Fruit fly (Drosophila melanogaster) whole organism, embryonic: Measurements from ENCODE around the gene CG10959.

Experiments used
- Asciz ChIP-seq: fragments of 200-800 bp; sonication (Bioruptor generic); optimal IDR thresholded peaks from 2 replicates; lab custom pipeline; 2017; ENCODE audit warnings: missing biosample characterization, mild to moderate bottlenecking, missing genetic modification characterization, missing genetic modification reagents
- BEAF-32 ChIP-seq: fragments of 200-800 bp; sonication (Bioruptor generic); optimal IDR thresholded peaks from 3 replicates; lab custom pipeline; 2017; ENCODE audit warnings: missing biosample characterization, missing genetic modification characterization, mild to moderate bottlenecking, moderate library complexity, missing genetic modification reagents
- Bgb ChIP-seq: fragments of 200-800 bp; sonication (Bioruptor generic); IDR thresholded peaks from 2 replicates; pipeline ENCODE4 v1.3.6; 2022; ENCODE audit warnings: missing biosample characterization, missing genetic modification characterization; ENCODE audit not compliant: partially characterized antibody
- CG10274 ChIP-seq: fragments of 200-800 bp; sonication (Bioruptor generic); optimal IDR thresholded peaks from 3 replicates; lab custom pipeline; 2017; ENCODE audit warnings: missing biosample characterization, mild to moderate bottlenecking, missing genetic modification characterization
- CG10565 ChIP-seq: fragments of 200-800 bp; sonication (Bioruptor generic); optimal IDR thresholded peaks from 3 replicates; lab custom pipeline; 2016; ENCODE audit warnings: missing biosample characterization, mild to moderate bottlenecking, missing genetic modification characterization
- CG11696 ChIP-seq: fragments of 200-800 bp; sonication (Bioruptor generic); IDR thresholded peaks from 2 replicates; pipeline ENCODE4 v1.3.6; 2022; ENCODE audit warnings: missing biosample characterization, missing genetic modification characterization
- CG1529 ChIP-seq: fragments of 200-800 bp; sonication (Bioruptor generic); optimal IDR thresholded peaks from 3 replicates; lab custom pipeline; 2018; ENCODE audit warnings: missing biosample characterization, missing genetic modification characterization
- CG16779 ChIP-seq: fragments of 200-800 bp; sonication (Bioruptor generic); IDR thresholded peaks from 2 replicates; pipeline ENCODE4 v1.3.6; 2022; ENCODE audit warnings: missing biosample characterization, missing genetic modification characterization
- CG17361 ChIP-seq: fragments of 200-800 bp; sonication (Bioruptor generic); IDR thresholded peaks from 3 replicates; pipeline ENCODE4 v1.3.6; 2022; ENCODE audit warnings: missing biosample characterization, missing genetic modification characterization
- CG18619 ChIP-seq: fragments of 200-800 bp; sonication (Bioruptor generic); optimal IDR thresholded peaks from 3 replicates; lab custom pipeline; 2017; ENCODE audit warnings: missing biosample characterization, mild to moderate bottlenecking, missing genetic modification characterization
- CG3163 ChIP-seq: fragments of 200-800 bp; sonication (Bioruptor generic); optimal IDR thresholded peaks from 3 replicates; lab custom pipeline; 2016; ENCODE audit warnings: missing biosample characterization, missing genetic modification characterization
- CG3407 ChIP-seq: fragments of 200-800 bp; sonication (Bioruptor generic); optimal IDR thresholded peaks from 2 replicates; lab custom pipeline; 2018; ENCODE audit warnings: missing biosample characterization, mild to moderate bottlenecking, missing genetic modification characterization
- CG3838 ChIP-seq: fragments of 200-800 bp; sonication (Bioruptor generic); optimal IDR thresholded peaks from 3 replicates; lab custom pipeline; 2016; ENCODE audit warnings: missing biosample characterization, missing genetic modification characterization
- CG4328 ChIP-seq: fragments of 200-800 bp; sonication (Bioruptor generic); optimal IDR thresholded peaks from 3 replicates; lab custom pipeline; 2017; ENCODE audit warnings: missing biosample characterization, missing genetic modification reagents, missing genetic modification characterization
- CG4854 ChIP-seq: fragments of 200-800 bp; sonication (Bioruptor generic); optimal IDR thresholded peaks from 2 replicates; lab custom pipeline; 2016; ENCODE audit warnings: missing biosample characterization, missing genetic modification characterization, inconsistent platforms
- CG6683 ChIP-seq: fragments of 200-800 bp; sonication (Bioruptor generic); optimal IDR thresholded peaks from 2 replicates; lab custom pipeline; 2017; ENCODE audit warnings: missing biosample characterization, mild to moderate bottlenecking, missing genetic modification characterization, missing genetic modification reagents
- CG7839 ChIP-seq: fragments of 200-800 bp; sonication (Bioruptor generic); optimal IDR thresholded peaks from 3 replicates; lab custom pipeline; 2018; ENCODE audit warnings: missing biosample characterization, mild to moderate bottlenecking, missing genetic modification characterization, moderate library complexity
- CG9817 ChIP-seq: fragments of 200-800 bp; sonication (Bioruptor generic); optimal IDR thresholded peaks from 2 replicates; lab custom pipeline; 2018; ENCODE audit warnings: missing biosample characterization, mild to moderate bottlenecking, missing genetic modification characterization, moderate library complexity
- CG9932 ChIP-seq: fragments of 200-800 bp; sonication (Bioruptor generic); IDR thresholded peaks from 2 replicates; pipeline ENCODE4 v1.3.6; 2022; ENCODE audit warnings: missing biosample characterization, missing genetic modification characterization
- D ChIP-seq, 2 experiments: fragments of 200-800 bp in 1 of 2; fragments of >200 bp in 1 of 2; sonication (Bioruptor generic) in 1 of 2; optimal IDR thresholded peaks; 2 replicates in 1 of 2; 3 replicates in 1 of 2; lab custom pipeline; 2017; ENCODE audit warnings: mild to moderate bottlenecking in 1 of 2, missing biosample characterization in 1 of 2, missing genetic modification characterization in 1 of 2, missing genetic modification reagents in 1 of 2
- D19A ChIP-seq: fragments of 200-800 bp; optimal IDR thresholded peaks from 3 replicates; lab custom pipeline; 2019; ENCODE audit warnings: missing biosample characterization, mild to moderate bottlenecking, missing genetic modification characterization, moderate library complexity
- Dek ChIP-seq: fragments of 200-800 bp; sonication (Bioruptor generic); optimal IDR thresholded peaks from 3 replicates; lab custom pipeline; 2019; ENCODE audit warnings: missing biosample characterization, mild to moderate bottlenecking, missing genetic modification characterization, moderate library complexity
- Dip3 ChIP-seq: fragments of 200-800 bp; sonication (Bioruptor generic); optimal IDR thresholded peaks from 3 replicates; lab custom pipeline; 2016; ENCODE audit warnings: missing biosample characterization, missing genetic modification characterization
- E2f1 ChIP-seq: fragments of 200-800 bp; sonication (Bioruptor generic); IDR thresholded peaks from 2 replicates; pipeline ENCODE4 v1.3.6; 2022; ENCODE audit warnings: missing biosample characterization, missing genetic modification characterization
- H2.0 ChIP-seq: fragments of 200-800 bp; sonication (Bioruptor generic); IDR thresholded peaks from 2 replicates; pipeline ENCODE4 v1.3.6; 2022; ENCODE audit warnings: missing biosample characterization, missing genetic modification characterization
- HLHmδ ChIP-seq: fragments of 200-800 bp; sonication (Bioruptor generic); optimal IDR thresholded peaks from 2 replicates; lab custom pipeline; 2018; ENCODE audit warnings: missing biosample characterization, mild to moderate bottlenecking, missing genetic modification characterization, moderate library complexity
- Lim3 ChIP-seq: fragments of 200-800 bp; sonication (Bioruptor generic); IDR thresholded peaks from 2 replicates; pipeline ENCODE4 v1.3.6; 2022; ENCODE audit warnings: missing biosample characterization, missing genetic modification characterization
- Oli ChIP-seq: fragments of 200-800 bp; sonication (Bioruptor generic); optimal IDR thresholded peaks from 2 replicates; lab custom pipeline; 2018; ENCODE audit warnings: missing biosample characterization, mild to moderate bottlenecking, missing genetic modification characterization, moderate library complexity
- Sry-β ChIP-seq: fragments of 200-800 bp; sonication (Bioruptor generic); optimal IDR thresholded peaks from 2 replicates; lab custom pipeline; 2018; ENCODE audit warnings: missing biosample characterization, mild to moderate bottlenecking, missing genetic modification characterization, moderate library complexity
- ap ChIP-seq: fragments of 200-800 bp; sonication (Bioruptor generic); IDR thresholded peaks from 2 replicates; pipeline ENCODE4 v1.3.6; 2022; ENCODE audit warnings: missing biosample characterization, missing genetic modification characterization
- br ChIP-seq: fragments of >200 bp; optimal IDR thresholded peaks from 2 replicates; lab custom pipeline; 2017
- cad ChIP-seq: fragments of >200 bp; optimal IDR thresholded peaks from 2 replicates; lab custom pipeline; 2017; ENCODE audit warnings: missing biosample characterization, missing genetic modification characterization
- ems ChIP-seq: fragments of 200-800 bp; sonication (Bioruptor generic); optimal IDR thresholded peaks from 3 replicates; lab custom pipeline; 2016; ENCODE audit warnings: missing biosample characterization, missing genetic modification characterization
- fd96Cb ChIP-seq: fragments of 200-800 bp; sonication (Bioruptor generic); optimal IDR thresholded peaks from 2 replicates; lab custom pipeline; 2018; ENCODE audit warnings: missing biosample characterization, mild to moderate bottlenecking, missing genetic modification characterization, moderate library complexity
- gce ChIP-seq: fragments of 200-800 bp; sonication (Bioruptor generic); IDR thresholded peaks from 3 replicates; pipeline ENCODE4 v1.3.6; 2022; ENCODE audit warnings: missing biosample characterization, missing genetic modification characterization
- gcm2 ChIP-seq: fragments of 200-800 bp; sonication (Bioruptor generic); optimal IDR thresholded peaks from 2 replicates; lab custom pipeline; 2016; ENCODE audit warnings: missing biosample characterization, missing genetic modification characterization
- grn ChIP-seq: fragments of 200-800 bp; sonication (Bioruptor generic); optimal IDR thresholded peaks from 3 replicates; lab custom pipeline; 2017; ENCODE audit warnings: missing biosample characterization, missing genetic modification characterization
- gsb-n ChIP-seq: fragments of 200-800 bp; sonication (Bioruptor generic); optimal IDR thresholded peaks from 3 replicates; lab custom pipeline; 2018; ENCODE audit warnings: missing biosample characterization, mild to moderate bottlenecking, missing genetic modification characterization
- ind ChIP-seq: fragments of 200-800 bp; sonication (Bioruptor generic); optimal IDR thresholded peaks from 3 replicates; lab custom pipeline; 2016; ENCODE audit warnings: missing biosample characterization, missing genetic modification characterization
- oc ChIP-seq: fragments of 200-800 bp; sonication (Bioruptor generic); optimal IDR thresholded peaks from 2 replicates; lab custom pipeline; 2018; ENCODE audit warnings: missing biosample characterization, mild to moderate bottlenecking, missing genetic modification characterization, moderate library complexity
- row ChIP-seq: fragments of 200-800 bp; sonication (Bioruptor generic); IDR thresholded peaks from 3 replicates; pipeline ENCODE4 v1.3.6; 2022; ENCODE audit warnings: missing biosample characterization, missing genetic modification characterization
- schlank ChIP-seq: fragments of 200-800 bp; sonication (Bioruptor generic); optimal IDR thresholded peaks from 2 replicates; lab custom pipeline; 2018; ENCODE audit warnings: missing biosample characterization, mild to moderate bottlenecking, missing genetic modification characterization
- sd ChIP-seq: fragments of 200-800 bp; sonication (Bioruptor generic); optimal IDR thresholded peaks from 3 replicates; lab custom pipeline; 2018; ENCODE audit warnings: missing biosample characterization, mild to moderate bottlenecking, missing genetic modification characterization, moderate library complexity
- sim ChIP-seq: fragments of 200-800 bp; sonication (Bioruptor generic); IDR thresholded peaks from 2 replicates; pipeline ENCODE4 v1.3.6; 2022; ENCODE audit warnings: missing biosample characterization, missing genetic modification characterization
- sna ChIP-seq: fragments of 200-800 bp; sonication (Bioruptor generic); IDR thresholded peaks from 2 replicates; pipeline ENCODE4 v1.3.6; 2022; ENCODE audit warnings: missing biosample characterization, missing genetic modification characterization; ENCODE audit not compliant: partially characterized antibody
- so ChIP-seq: fragments of 200-800 bp; sonication (Bioruptor generic); IDR thresholded peaks from 3 replicates; pipeline ENCODE4 v1.3.6; 2022; ENCODE audit warnings: missing biosample characterization, missing genetic modification characterization
- tio ChIP-seq: fragments of 200-800 bp; sonication (Bioruptor generic); optimal IDR thresholded peaks from 2 replicates; lab custom pipeline; 2017; ENCODE audit warnings: missing biosample characterization, missing genetic modification characterization, inconsistent platforms
- tll ChIP-seq, 2 experiments: fragments of 200-800 bp in 1 of 2; fragments of >200 bp in 1 of 2; sonication (Bioruptor generic) in 1 of 2; optimal IDR thresholded peaks; 2 replicates each; lab custom pipeline; 2017 to 2019; ENCODE audit warnings: missing biosample characterization in 2 of 2, missing genetic modification characterization in 2 of 2, mild to moderate bottlenecking in 1 of 2, moderate library complexity in 1 of 2
- vnd ChIP-seq: fragments of 200-800 bp; sonication (Bioruptor generic); IDR thresholded peaks from 3 replicates; pipeline ENCODE4 v1.3.6; 2022; ENCODE audit warnings: missing biosample characterization, missing genetic modification characterization; ENCODE audit not compliant: partially characterized antibody
- zen ChIP-seq: fragments of 200-800 bp; sonication (Bioruptor generic); optimal IDR thresholded peaks from 3 replicates; lab custom pipeline; 2018; ENCODE audit warnings: missing biosample characterization, mild to moderate bottlenecking, missing genetic modification characterization, moderate library complexity

The CG10959 gene

DNA sequence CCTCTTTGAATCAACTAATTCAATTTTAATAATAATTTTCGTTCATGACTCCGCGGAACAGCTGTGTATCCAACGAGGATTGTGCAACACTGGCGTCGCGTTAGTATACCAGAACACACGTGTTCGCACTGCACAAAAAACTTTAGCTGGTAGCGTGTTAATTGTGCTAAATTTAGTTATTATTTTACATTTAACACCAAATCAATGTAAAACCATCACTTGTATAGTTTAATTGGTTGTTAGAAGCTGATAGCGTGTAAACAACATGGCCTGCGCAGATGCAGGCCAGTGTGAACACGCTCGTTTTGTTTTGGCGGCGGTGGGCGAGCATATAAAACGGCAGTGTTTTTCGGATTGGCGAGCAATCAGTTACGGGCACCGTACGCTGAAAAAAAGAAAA lies 8.7 kb downstream of the CG10959 start, which contains the start of the genes Traf6 and GIIIspla2 (continued):
- TF ChIP-seq Bgb (no peak; the same call in 1 of the 2 replicates), gce (GFP tag; lab: Robert Waterston, UW) (0 out of 3 replicates have a peak, but pooled peaks have one; percentile 14), tll (GFP tag; optimal IDR thresholded peaks at IDR 0.05; lab: Kevin White, UChicago) (no peak), CG9817 (tag; lab: Kevin White, UChicago) (peak; percentile 88), CG4854 (GFP tag; lab: Kevin White, UChicago) (peak; percentile 46), CG4328 (GFP tag; lab: Kevin White, UChicago) (peak; percentile 71), row (GFP tag; lab: Robert Waterston, UW) (peak; percentile 93), CG11696 (GFP tag; lab: Robert Waterston, UW) (peak; percentile 30; the same call in 1 of the 2 replicates), sim (GFP tag; lab: Robert Waterston, UW) (0 out of 2 replicates have a peak, but pooled peaks have one; percentile 48), D (optimal IDR thresholded peaks at IDR 0.05; lab: Kevin White, UChicago) (no peak), D (GFP tag; optimal IDR thresholded peaks at IDR 0.05; lab: Kevin White, UChicago) (peak; percentile 51), CG16779 (GFP tag; lab: Robert Waterston, UW) (peak; percentile 24; the same call in 1 of the 2 replicates), Dip3 (peak; percentile 77), CG7839 (peak; percentile 71), zen (tag; lab: Kevin White, UChicago) (peak; percentile 60), Lim3 (GFP tag; lab: Robert Waterston, UW) (no peak), CG1529 (GFP tag; lab: Kevin White, UChicago) (no peak), CG9932 (GFP tag; lab: Robert Waterston, UW) (peak; percentile 85), sna (0 out of 2 replicates have a peak, but pooled peaks have one; percentile 40), CG18619 (GFP tag; lab: Kevin White, UChicago) (peak; percentile 71), gcm2 (GFP tag; lab: Kevin White, UChicago) (no peak), CG6683 (GFP tag; lab: Kevin White, UChicago) (peak; percentile 36), br (lab: Kevin White, UChicago) (no peak), CG10274 (GFP tag; lab: Kevin White, UChicago) (peak; percentile 32), CG3163 (GFP tag; lab: Kevin White, UChicago) (peak; percentile 16), gsb-n (tag; lab: Kevin White, UChicago) (no peak), Asciz (GFP tag; lab: Kevin White, UChicago) (no peak), HLHmδ (GFP tag; lab: Kevin White, UChicago) (no peak), fd96Cb (tag; lab: Kevin White, UChicago) (peak; percentile 66), grn (GFP tag; lab: Kevin White, UChicago) (no peak), tio (GFP tag; lab: Kevin White, UChicago) (no peak), cad (no peak), CG17361 (GFP tag; lab: Robert Waterston, UW) (peak; percentile 81), D19A (tag; lab: Kevin White, UChicago) (no peak), schlank (tag; lab: Kevin White, UChicago) (peak; percentile 56), Sry-β (GFP tag; lab: Kevin White, UChicago) (no peak), Oli (tag; lab: Kevin White, UChicago) (peak; percentile 70), sd (tag; lab: Kevin White, UChicago) (no peak), ems (peak; percentile 63), CG10565 (GFP tag; lab: Kevin White, UChicago) (no peak), BEAF-32 (GFP tag; lab: Kevin White, UChicago) (peak; percentile 43), Dek (tag; lab: Kevin White, UChicago) (peak; percentile 67), CG3407 (GFP tag; lab: Kevin White, UChicago) (peak; percentile 48), H2.0 (GFP tag; lab: Robert Waterston, UW) (peak; percentile 72), CG3838 (no peak), vnd (GFP tag; lab: Robert Waterston, UW) (no peak), ap (GFP tag; lab: Robert Waterston, UW) (peak; percentile 52), ind (peak; percentile 68), oc (no peak), E2f1 (peak; percentile 81), so (GFP tag; lab: Robert Waterston, UW) (peak; percentile 77; the same call in 2 of the 3 replicates)
